Fruit fly (Drosophila melanogaster) whole organism, prepupa: ENCODE measurements around the gene y.
A peak's percentile ranks its signal among the peaks of the same experiment; 100 is the strongest.

Source experiments
- Blimp-1 ChIP-seq: fragments of 200-800 bp; sonication (Bioruptor generic); optimal IDR thresholded peaks from 3 replicates; lab custom pipeline; 2017; ENCODE audit warnings: missing biosample characterization, missing genetic modification characterization, mild to moderate bottlenecking, moderate library complexity, missing genetic modification reagents
- CG10669 ChIP-seq: fragments of 200-800 bp; sonication (Bioruptor generic); optimal IDR thresholded peaks from 3 replicates; lab custom pipeline; 2018; ENCODE audit warnings: missing biosample characterization, mild to moderate bottlenecking, missing genetic modification characterization, moderate library complexity
- CG11902 ChIP-seq: fragments of 200-800 bp; sonication (Bioruptor generic); optimal IDR thresholded peaks from 3 replicates; lab custom pipeline; 2016; ENCODE audit warnings: missing biosample characterization, missing genetic modification characterization
- CG15336 ChIP-seq: fragments of 200-800 bp; sonication (Bioruptor generic); IDR thresholded peaks from 2 replicates; pipeline ENCODE4 v1.3.6; 2022; ENCODE audit warnings: missing biosample characterization, missing genetic modification characterization
- CG1621 ChIP-seq: fragments of 200-800 bp; sonication (Bioruptor generic); optimal IDR thresholded peaks from 3 replicates; lab custom pipeline; 2018; ENCODE audit warnings: missing biosample characterization, mild to moderate bottlenecking, missing genetic modification characterization
- CG16779 ChIP-seq: fragments of 200-800 bp; sonication (Bioruptor generic); optimal IDR thresholded peaks from 3 replicates; lab custom pipeline; 2017; ENCODE audit warnings: missing biosample characterization, mild to moderate bottlenecking, missing genetic modification characterization
- CG3032 ChIP-seq: fragments of 200-800 bp; optimal IDR thresholded peaks from 2 replicates; lab custom pipeline; 2019; ENCODE audit warnings: missing biosample characterization, mild to moderate bottlenecking, missing genetic modification characterization, moderate library complexity
- CG31627 ChIP-seq: fragments of 200-800 bp; sonication (Bioruptor generic); optimal IDR thresholded peaks from 3 replicates; lab custom pipeline; 2016; ENCODE audit warnings: missing biosample characterization, missing genetic modification characterization
- CG32006 ChIP-seq: fragments of 200-800 bp; sonication (Bioruptor generic); optimal IDR thresholded peaks from 3 replicates; lab custom pipeline; 2017; ENCODE audit warnings: missing biosample characterization, mild to moderate bottlenecking, missing genetic modification characterization
- CG34406 ChIP-seq: fragments of 200-800 bp; sonication (Bioruptor generic); optimal IDR thresholded peaks from 3 replicates; lab custom pipeline; 2016; ENCODE audit warnings: missing biosample characterization, missing genetic modification characterization
- CG3919 ChIP-seq: fragments of 200-800 bp; sonication (Bioruptor generic); optimal IDR thresholded peaks from 3 replicates; lab custom pipeline; 2016; ENCODE audit warnings: missing biosample characterization, missing genetic modification characterization
- CG4318 ChIP-seq: fragments of 200-800 bp; sonication (Bioruptor generic); optimal IDR thresholded peaks from 3 replicates; lab custom pipeline; 2017; ENCODE audit warnings: missing biosample characterization, mild to moderate bottlenecking, missing genetic modification characterization
- CG6276 ChIP-seq: fragments of 200-800 bp; sonication (Bioruptor generic); optimal IDR thresholded peaks from 2 replicates; lab custom pipeline; 2017; ENCODE audit warnings: missing biosample characterization, mild to moderate bottlenecking, missing genetic modification characterization
- CG6792 ChIP-seq: fragments of 200-800 bp; sonication (Bioruptor generic); optimal IDR thresholded peaks from 3 replicates; lab custom pipeline; 2016; ENCODE audit warnings: missing biosample characterization, missing genetic modification characterization
- CG6808 ChIP-seq: fragments of 200-800 bp; sonication (Bioruptor generic); optimal IDR thresholded peaks from 3 replicates; lab custom pipeline; 2017; ENCODE audit warnings: missing biosample characterization, missing genetic modification characterization, mild to moderate bottlenecking, moderate library complexity, missing genetic modification reagents
- CG6854 ChIP-seq: fragments of 200-800 bp; sonication (Bioruptor generic); optimal IDR thresholded peaks from 2 replicates; lab custom pipeline; 2017; ENCODE audit warnings: missing biosample characterization, mild to moderate bottlenecking, missing genetic modification characterization
- CG7368 ChIP-seq: fragments of 200-800 bp; sonication (Bioruptor generic); optimal IDR thresholded peaks from 3 replicates; lab custom pipeline; 2016; ENCODE audit warnings: missing biosample characterization, missing genetic modification characterization
- CG8119 ChIP-seq: fragments of 200-800 bp; sonication (Bioruptor generic); IDR thresholded peaks from 3 replicates; pipeline ENCODE4 v1.3.6; 2022; ENCODE audit warnings: missing biosample characterization, missing genetic modification characterization
- CG8319 ChIP-seq: fragments of 200-800 bp; sonication (Bioruptor generic); optimal IDR thresholded peaks from 3 replicates; lab custom pipeline; 2016; ENCODE audit warnings: missing biosample characterization, missing genetic modification characterization
- CG8632 ChIP-seq: fragments of 200-800 bp; sonication (Bioruptor generic); optimal IDR thresholded peaks from 3 replicates; lab custom pipeline; 2016; ENCODE audit warnings: missing biosample characterization, missing genetic modification characterization
- Eip78C ChIP-seq: fragments of 200-800 bp; sonication (Bioruptor generic); peaks from one replicate; lab custom pipeline; 2016; ENCODE audit warnings: missing biosample characterization, missing genetic modification characterization
- Ets21C ChIP-seq: fragments of 200-800 bp; sonication (Bioruptor generic); optimal IDR thresholded peaks from 3 replicates; lab custom pipeline; 2016; ENCODE audit warnings: missing biosample characterization, missing genetic modification characterization
- Ets96B ChIP-seq: fragments of 200-800 bp; optimal IDR thresholded peaks from 2 replicates; lab custom pipeline; 2019; ENCODE audit warnings: missing biosample characterization, mild to moderate bottlenecking, missing genetic modification characterization, moderate library complexity
- Gug ChIP-seq: fragments of 200-800 bp; sonication (Bioruptor generic); IDR thresholded peaks from 2 replicates; pipeline ENCODE4 v1.3.6; 2022; ENCODE audit warnings: missing biosample characterization, missing genetic modification characterization
- Hr38 ChIP-seq: sonication (Bioruptor generic); optimal IDR thresholded peaks from 2 replicates; lab custom pipeline; 2016; ENCODE audit warnings: missing biosample characterization, missing genetic modification characterization
- Hr4 ChIP-seq: fragments of 200-800 bp; sonication (Bioruptor generic); optimal IDR thresholded peaks from 3 replicates; lab custom pipeline; 2016; ENCODE audit warnings: missing biosample characterization, missing genetic modification characterization
- Lpt ChIP-seq: fragments of 200-800 bp; sonication (Bioruptor generic); optimal IDR thresholded peaks from 3 replicates; lab custom pipeline; 2016; ENCODE audit warnings: missing biosample characterization, missing genetic modification characterization
- Met ChIP-seq: fragments of 200-800 bp; sonication (Bioruptor generic); optimal IDR thresholded peaks from 3 replicates; lab custom pipeline; 2016; ENCODE audit warnings: missing biosample characterization, missing genetic modification characterization
- OdsH ChIP-seq: fragments of 200-800 bp; sonication (Bioruptor generic); optimal IDR thresholded peaks from 3 replicates; lab custom pipeline; 2016; ENCODE audit warnings: missing biosample characterization, missing genetic modification characterization
- Smox ChIP-seq: fragments of 200-800 bp; sonication (Bioruptor generic); optimal IDR thresholded peaks from 3 replicates; lab custom pipeline; 2016; ENCODE audit warnings: missing biosample characterization, missing genetic modification characterization
- Sox102F ChIP-seq: fragments of 200-800 bp; sonication (Bioruptor generic); optimal IDR thresholded peaks from 2 replicates; lab custom pipeline; 2016; ENCODE audit warnings: missing biosample characterization, mild to moderate bottlenecking, missing genetic modification characterization
- Sox14 ChIP-seq: fragments of 200-800 bp; sonication (Bioruptor generic); optimal IDR thresholded peaks from 3 replicates; lab custom pipeline; 2016; ENCODE audit warnings: missing biosample characterization, missing genetic modification characterization
- Sox15 ChIP-seq: fragments of 200-800 bp; sonication (Bioruptor generic); optimal IDR thresholded peaks from 3 replicates; lab custom pipeline; 2016; ENCODE audit warnings: missing biosample characterization, missing genetic modification characterization
- achi ChIP-seq: fragments of 200-800 bp; sonication (Bioruptor generic); optimal IDR thresholded peaks from 3 replicates; lab custom pipeline; 2016; ENCODE audit warnings: missing biosample characterization, missing genetic modification characterization
- acj6 ChIP-seq: fragments of 200-800 bp; sonication (Bioruptor generic); optimal IDR thresholded peaks from 3 replicates; lab custom pipeline; 2016; ENCODE audit warnings: missing biosample characterization, missing genetic modification characterization
- dac ChIP-seq: fragments of 200-800 bp; sonication (Bioruptor generic); optimal IDR thresholded peaks from 2 replicates; lab custom pipeline; 2017; ENCODE audit warnings: missing biosample characterization, mild to moderate bottlenecking, missing genetic modification characterization
- eg ChIP-seq: fragments of 200-800 bp; sonication (Bioruptor generic); IDR thresholded peaks from 3 replicates; pipeline ENCODE4 v1.3.6; 2022; ENCODE audit warnings: missing biosample characterization, missing genetic modification characterization
- esn ChIP-seq: fragments of 200-800 bp; sonication (Bioruptor generic); optimal IDR thresholded peaks from 2 replicates; lab custom pipeline; 2016; ENCODE audit warnings: missing biosample characterization, mild to moderate bottlenecking, missing genetic modification characterization, moderate library complexity
- fd59A ChIP-seq: fragments of 200-800 bp; sonication (Bioruptor generic); optimal IDR thresholded peaks from 2 replicates; lab custom pipeline; 2017; ENCODE audit warnings: missing biosample characterization, mild to moderate bottlenecking, missing genetic modification characterization, missing genetic modification reagents
- fkh ChIP-seq: fragments of 200-800 bp; sonication (Bioruptor generic); optimal IDR thresholded peaks from 3 replicates; lab custom pipeline; 2017; ENCODE audit warnings: missing biosample characterization, mild to moderate bottlenecking, missing genetic modification characterization, moderate library complexity
- lz ChIP-seq: fragments of 200-800 bp; sonication (Bioruptor generic); optimal IDR thresholded peaks from 3 replicates; lab custom pipeline; 2016; ENCODE audit warnings: missing biosample characterization, missing genetic modification characterization
- net ChIP-seq: fragments of 200-800 bp; sonication (Bioruptor generic); optimal IDR thresholded peaks from 3 replicates; lab custom pipeline; 2016; ENCODE audit warnings: missing biosample characterization, missing genetic modification characterization
- pdm3 ChIP-seq: fragments of 200-800 bp; sonication (Bioruptor generic); optimal IDR thresholded peaks from 3 replicates; lab custom pipeline; 2016; ENCODE audit warnings: missing biosample characterization, missing genetic modification characterization
- spab ChIP-seq: fragments of 200-800 bp; sonication (Bioruptor generic); optimal IDR thresholded peaks from 2 replicates; lab custom pipeline; 2017; ENCODE audit warnings: missing biosample characterization, mild to moderate bottlenecking, missing genetic modification characterization, missing genetic modification reagents
- ss ChIP-seq, 2 experiments: fragments of 200-800 bp; sonication (Bioruptor generic); optimal IDR thresholded peaks; 2 replicates in 1 of 2; 3 replicates in 1 of 2; lab custom pipeline; 2017 to 2018; ENCODE audit warnings: mild to moderate bottlenecking in 2 of 2, missing biosample characterization in 2 of 2, missing genetic modification characterization in 2 of 2, moderate library complexity in 1 of 2
- svp ChIP-seq: fragments of 200-800 bp; sonication (Bioruptor generic); peaks from one replicate; lab custom pipeline; 2016; ENCODE audit warnings: missing biosample characterization, missing genetic modification characterization
- topi ChIP-seq: fragments of 200-800 bp; sonication (Bioruptor generic); optimal IDR thresholded peaks from 3 replicates; lab custom pipeline; 2016; ENCODE audit warnings: missing biosample characterization, missing genetic modification characterization
- vri ChIP-seq: fragments of 200-800 bp; sonication (Bioruptor generic); optimal IDR thresholded peaks from 3 replicates; lab custom pipeline; 2016; ENCODE audit warnings: missing biosample characterization, mild to moderate bottlenecking, missing genetic modification characterization

y gene

dm6 chrX:338123-338527, 18.2 kb upstream of the y start (continued):
- TF ChIP-seq Smox (GFP tag; lab: Kevin White, UChicago) (no peak), ss (GFP tag; optimal IDR thresholded peaks at IDR 0.05; lab: Kevin White, UChicago) (peak; percentile 52 to 68), Hr4 (GFP tag; lab: Kevin White, UChicago) (peak; percentile 55), dac (GFP tag; lab: Kevin White, UChicago) (no peak), topi (no peak), CG8319 (GFP tag; lab: Kevin White, UChicago) (no peak), eg (peak; percentile 76; the same call in 1 of the 3 replicates), Hr38 (GFP tag; lab: Kevin White, UChicago) (no peak), CG3032 (peak; percentile 69), Eip78C (GFP tag; lab: Kevin White, UChicago) (peak; percentile 82), CG11902 (no peak), CG6276 (GFP tag; lab: Kevin White, UChicago) (peak; percentile 79), lz (no peak), CG15336 (GFP tag; lab: Robert Waterston, UW) (peak; percentile 91), fd59A (GFP tag; lab: Kevin White, UChicago) (no peak), fkh (GFP tag; lab: Kevin White, UChicago) (no peak), vri (GFP tag; lab: Kevin White, UChicago) (no peak), Sox14 (GFP tag; lab: Kevin White, UChicago) (no peak), CG6792 (GFP tag; lab: Kevin White, UChicago) (peak; percentile 30), spab (GFP tag; lab: Kevin White, UChicago) (peak; percentile 13), Ets21C (GFP tag; lab: Kevin White, UChicago) (no peak), acj6 (GFP tag; lab: Kevin White, UChicago) (peak; percentile 55), Met (GFP tag; lab: Kevin White, UChicago) (no peak), Sox102F (GFP tag; lab: Kevin White, UChicago) (no peak), esn (GFP tag; lab: Kevin White, UChicago) (peak; percentile 17), svp (GFP tag; lab: Kevin White, UChicago) (peak; percentile 32), Sox15 (no peak), OdsH (GFP tag; lab: Kevin White, UChicago) (peak; percentile 49), pdm3 (GFP tag; lab: Kevin White, UChicago) (peak; percentile 3), Blimp-1 (no peak), CG1621 (tag; lab: Kevin White, UChicago) (no peak), CG6808 (GFP tag; lab: Kevin White, UChicago) (peak; percentile 48), Ets96B (tag; lab: Kevin White, UChicago) (peak; percentile 63), CG8119 (GFP tag; lab: Robert Waterston, UW) (peak; percentile 88), CG7368 (peak; percentile 33), CG16779 (tag; lab: Kevin White, UChicago) (peak; percentile 39), CG34406 (GFP tag; lab: Kevin White, UChicago) (peak; percentile 68), CG32006 (peak; percentile 76), CG10669 (peak; percentile 24), CG4318 (peak; percentile 41)
- TF ChIP-seq, all 60 proteins: peak for 33

- TF ChIP-seq Ets96B (tag; lab: Kevin White, UChicago): peak; percentile 3
- peak; percentile 29 for TF ChIP-seq net (GFP tag; lab: Kevin White, UChicago)
- TF ChIP-seq fd59A (GFP tag; lab: Kevin White, UChicago): no peak
- peak; percentile 22 for TF ChIP-seq Sox15
- TF ChIP-seq CG3919 (GFP tag; lab: Kevin White, UChicago): peak; percentile 66
- no peak for TF ChIP-seq CG6808 (GFP tag; lab: Kevin White, UChicago)
- peak; percentile 53 for TF ChIP-seq CG8632 (GFP tag; lab: Kevin White, UChicago)
- TF ChIP-seq CG8119 (GFP tag; lab: Robert Waterston, UW): peak; percentile 49; the same call in 1 of the 3 replicates
- peak; percentile 6 for TF ChIP-seq Lpt
- peak; percentile 47 for TF ChIP-seq acj6 (GFP tag; lab: Kevin White, UChicago)
- peak; percentile 27 for TF ChIP-seq lz
- no peak for TF ChIP-seq CG6854
- TF ChIP-seq Hr38 (GFP tag; lab: Kevin White, UChicago): no peak
- no peak for TF ChIP-seq vri (GFP tag; lab: Kevin White, UChicago)
- TF ChIP-seq Met (GFP tag; lab: Kevin White, UChicago): peak; percentile 29
- no peak for TF ChIP-seq CG16779 (tag; lab: Kevin White, UChicago)
- peak; percentile 48 for TF ChIP-seq achi (GFP tag; lab: Kevin White, UChicago)
- TF ChIP-seq OdsH (GFP tag; lab: Kevin White, UChicago): peak; percentile 43
- TF ChIP-seq CG15336 (GFP tag; lab: Robert Waterston, UW): peak; percentile 53; the same call in 1 of the 2 replicates
- TF ChIP-seq CG1621 (tag; lab: Kevin White, UChicago): no peak
- TF ChIP-seq eg: 0 out of 3 replicates have a peak, but pooled peaks have one; percentile 24
- peak; percentile 33 for TF ChIP-seq CG31627
- TF ChIP-seq Hr4 (GFP tag; lab: Kevin White, UChicago): peak; percentile 47
- no peak for TF ChIP-seq Gug (GFP tag; lab: Robert Waterston, UW)
Measured at dm6 chrX:339866-340571, 16.3 kb upstream of the y start.
